Worm (Caenorhabditis elegans) whole organism, L4/young adult: ENCODE data around the gene C14C10.1.

ENCODE experiments used
- W03F9.2 ChIP-seq: fragments of 150-350 bp; optimal IDR thresholded peaks from 2 replicates; lab custom pipeline; 2014; ENCODE audit warnings: missing biosample characterization, missing genetic modification characterization
- dao-5 ChIP-seq: sonication (generic microtip); optimal IDR thresholded peaks from 2 replicates; lab custom pipeline; 2016; ENCODE audit warnings: missing genotype, missing genetic modification characterization, moderate library complexity, missing compliant biosample characterization
- him-1 ChIP-seq: sonication (generic microtip); optimal IDR thresholded peaks from 2 replicates; lab custom pipeline; 2016; ENCODE audit warnings: missing genotype, missing genetic modification reagents, missing genetic modification characterization, missing compliant biosample characterization

Gene C14C10.1

DNA sequence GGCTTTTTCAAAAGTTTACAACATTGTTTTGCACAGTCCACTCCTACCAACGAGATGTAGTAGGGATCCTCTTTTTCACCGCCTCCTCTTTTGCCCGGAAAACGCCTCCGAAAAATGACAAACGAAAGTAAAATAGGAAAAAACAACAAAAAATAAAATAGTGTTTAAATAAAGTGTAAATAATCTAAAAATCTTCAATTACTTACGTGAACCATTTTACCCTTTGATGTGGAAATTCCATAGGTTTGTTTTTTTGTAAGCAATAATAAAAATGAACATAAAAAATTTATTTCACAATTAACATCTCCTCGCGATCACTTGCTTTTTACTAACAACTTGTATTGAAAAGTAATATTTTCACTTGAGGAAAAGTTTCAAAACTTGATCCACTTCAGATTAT lies at the start of gene C14C10.1:
Gene C14C10.1 (plus strand): TSS at position 301 of the 400 bp plus-strand sequence.
- TF ChIP-seq him-1 (tag; lab: Kevin White, UChicago) (no peak), W03F9.2 (tag; lab: Kevin White, UChicago) (no peak), dao-5 (tag; lab: Kevin White, UChicago) (no peak)

DNA sequence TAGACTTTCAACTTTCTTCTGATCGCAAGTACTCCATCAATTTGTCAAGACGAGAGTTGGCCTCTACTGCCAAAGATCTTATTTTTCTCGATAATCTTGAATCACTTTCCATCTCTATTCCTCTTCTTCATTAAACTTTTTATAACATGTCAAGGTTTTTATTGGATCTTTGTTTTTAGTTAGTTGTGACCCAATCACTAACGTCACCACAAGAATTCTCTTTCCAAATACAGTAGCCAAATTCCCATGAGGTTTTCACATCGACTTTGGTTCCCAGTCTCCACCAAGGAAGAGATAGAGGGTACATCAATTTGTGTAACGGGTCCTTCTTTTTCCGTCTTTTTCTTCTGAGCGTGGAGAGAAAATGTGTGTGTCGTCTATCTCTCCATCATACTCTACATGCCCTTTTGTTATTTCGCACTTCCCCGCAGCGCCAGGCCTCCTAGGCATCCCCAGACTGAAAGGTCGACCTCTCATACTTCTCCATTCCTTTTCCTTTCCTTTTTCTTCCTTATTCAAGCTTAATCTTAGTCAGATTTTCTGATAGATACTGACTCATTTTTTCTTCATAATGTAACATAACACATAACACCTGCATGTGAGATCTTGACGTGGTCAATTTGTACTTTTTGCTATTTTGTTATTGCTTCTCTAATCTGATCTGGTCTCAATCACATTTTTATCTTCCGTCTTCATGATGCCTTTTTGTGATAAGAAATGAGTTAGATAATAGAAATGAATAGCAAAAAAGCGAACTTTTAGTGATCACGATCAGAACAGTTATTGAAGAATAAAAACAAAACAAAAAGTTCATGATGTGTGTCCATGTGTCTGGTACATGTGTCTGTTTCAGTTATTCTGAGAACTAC lies 48.9 kb upstream of the C14C10.1 start:
- TF ChIP-seq him-1 (tag; lab: Kevin White, UChicago) (no peak), W03F9.2 (tag; lab: Kevin White, UChicago) (no peak), dao-5 (tag; lab: Kevin White, UChicago) (no peak)

DNA sequence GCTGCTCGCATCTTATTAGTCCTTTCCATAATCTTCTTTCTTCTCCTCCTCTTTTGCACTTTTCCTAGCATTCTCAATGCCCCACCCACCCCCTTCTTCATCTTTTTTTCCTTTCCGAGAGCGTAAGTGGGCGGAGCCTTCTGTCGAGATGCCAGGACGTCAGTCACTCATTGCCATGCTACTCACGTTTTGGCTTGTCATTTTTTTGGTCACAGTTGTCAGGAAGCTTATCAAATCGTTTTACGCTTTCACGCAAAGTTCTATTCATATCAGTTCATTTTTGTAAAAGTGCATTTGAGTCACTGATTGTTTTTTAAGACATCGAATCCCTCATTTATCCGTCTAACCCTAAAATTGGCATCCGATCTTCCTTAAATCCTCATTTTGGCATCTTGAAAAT lies 48.1 kb upstream of the C14C10.1 start:
- TF ChIP-seq him-1 (tag; lab: Kevin White, UChicago), result peak; percentile 19
- TF ChIP-seq dao-5 (tag; lab: Kevin White, UChicago), result no peak
- TF ChIP-seq W03F9.2 (tag; lab: Kevin White, UChicago), result no peak

DNA sequence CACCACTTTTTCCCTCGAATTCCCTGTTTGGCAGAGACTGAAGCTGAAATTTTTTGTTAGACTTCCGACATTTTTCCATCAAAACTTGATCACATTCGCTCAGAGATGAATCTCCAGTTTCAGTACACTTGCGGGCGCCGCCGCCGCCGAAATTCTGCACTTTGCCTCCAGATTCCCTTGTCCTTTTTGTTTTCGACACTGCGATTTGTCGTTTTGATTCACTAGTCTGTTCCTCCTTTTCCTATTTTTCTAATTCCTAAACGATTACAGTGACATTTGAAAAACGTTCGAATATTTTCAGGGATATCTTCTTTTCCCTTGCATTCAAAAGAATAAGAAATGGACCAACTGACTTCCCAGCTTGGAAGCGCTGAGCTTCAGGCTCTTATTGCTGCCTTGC lies 47.4 kb upstream of the C14C10.1 start, which contains the start of gene F45D3.2:
Gene F45D3.2 (plus strand): TSS at position 301 of the 400 bp plus-strand sequence.
- TF ChIP-seq him-1 (tag; lab: Kevin White, UChicago) (no peak), W03F9.2 (tag; lab: Kevin White, UChicago) (no peak), dao-5 (tag; lab: Kevin White, UChicago) (no peak)

DNA sequence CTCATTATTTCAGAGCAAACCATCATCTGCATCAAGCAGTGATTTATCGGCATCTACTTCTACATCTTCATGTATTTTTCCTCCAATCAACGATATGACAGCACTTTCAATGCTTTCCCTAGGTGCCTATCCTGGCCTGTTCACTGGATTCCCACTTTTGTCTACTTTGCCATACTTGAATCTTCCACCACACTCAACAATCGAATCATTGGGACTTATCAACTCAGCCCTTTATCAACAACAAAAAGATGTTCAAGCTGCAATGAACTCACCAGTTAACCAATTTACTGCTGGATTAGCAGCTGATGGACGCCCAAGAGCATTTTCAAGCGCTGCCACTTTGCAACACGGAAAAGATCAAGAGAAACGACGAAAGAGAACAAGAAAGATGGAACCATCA lies 46.9 kb upstream of the C14C10.1 start:
- TF ChIP-seq dao-5 (tag; lab: Kevin White, UChicago) (no peak), W03F9.2 (tag; lab: Kevin White, UChicago) (no peak), him-1 (tag; lab: Kevin White, UChicago) (no peak)

DNA sequence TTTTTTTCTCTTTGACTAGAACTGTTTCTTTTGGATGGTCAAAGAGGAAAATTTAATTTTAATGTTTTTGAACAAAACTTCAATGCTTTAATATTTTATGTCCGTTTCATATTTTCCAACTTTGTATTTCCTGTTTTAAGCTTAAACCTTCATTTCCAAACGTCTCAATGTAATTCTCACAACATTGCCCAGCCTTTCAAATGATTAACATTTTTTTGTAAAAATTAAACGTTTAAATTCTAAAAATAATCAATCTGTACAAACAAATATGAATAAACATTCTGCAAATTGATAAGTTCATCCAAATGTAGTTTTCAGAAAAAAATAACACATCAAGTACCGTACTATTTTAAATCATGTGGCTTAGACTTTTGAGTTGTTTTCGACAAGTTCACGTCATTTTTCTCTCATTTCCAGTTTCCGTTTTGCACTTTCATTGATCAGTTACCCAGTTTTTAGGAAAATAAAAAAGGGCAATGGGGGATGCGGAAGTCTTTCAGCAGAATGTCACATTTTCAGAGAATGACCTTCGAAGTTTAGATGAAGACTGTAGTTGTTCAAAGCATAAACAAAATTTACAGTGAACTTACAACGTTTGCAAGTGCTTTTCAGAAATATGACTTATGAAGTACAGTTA lies 45.3 kb upstream of the C14C10.1 start:
- TF ChIP-seq W03F9.2 (tag; lab: Kevin White, UChicago) (no peak), dao-5 (tag; lab: Kevin White, UChicago) (no peak), him-1 (tag; lab: Kevin White, UChicago) (no peak)

DNA sequence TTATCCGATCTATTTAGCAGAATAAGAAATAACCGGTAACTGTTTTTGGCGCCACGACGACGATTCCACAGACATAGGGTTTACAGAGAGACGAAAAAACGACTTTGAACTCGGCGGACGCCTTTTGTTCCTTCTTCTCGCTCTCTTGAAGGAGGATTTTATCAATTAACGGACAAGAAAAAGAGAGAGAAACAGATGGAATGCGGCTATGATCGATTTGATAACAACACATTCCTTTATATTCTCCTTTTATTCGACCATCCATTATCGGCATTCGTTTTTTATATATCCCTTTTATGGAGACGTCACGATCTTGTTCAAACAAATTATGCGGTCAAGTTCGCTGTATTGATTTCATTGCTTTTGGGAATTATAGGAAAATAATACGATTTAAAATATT lies 39.3 kb upstream of the C14C10.1 start:
- TF ChIP-seq dao-5 (tag; lab: Kevin White, UChicago), result no peak
- TF ChIP-seq W03F9.2 (tag; lab: Kevin White, UChicago), result peak; percentile 31

DNA sequence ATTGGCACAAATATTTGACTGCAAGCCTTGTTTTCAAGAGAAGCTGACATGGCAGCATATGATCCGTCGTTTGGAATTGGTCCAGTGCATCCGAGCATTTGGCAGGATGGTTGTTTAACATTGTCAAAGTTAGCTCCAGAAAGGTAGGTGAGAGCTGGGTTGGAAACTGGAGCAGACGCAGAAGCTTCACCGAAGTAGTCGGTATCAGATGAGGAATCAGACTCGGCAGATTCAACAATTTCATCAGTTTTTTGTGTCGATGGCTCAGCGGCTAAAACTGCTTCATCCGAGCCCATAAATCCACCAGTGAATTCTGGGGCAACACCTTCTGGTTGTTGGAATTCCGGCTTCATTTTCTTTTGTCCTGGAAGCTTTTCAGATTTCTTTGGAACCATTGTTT lies 38.5 kb upstream of the C14C10.1 start:
- TF ChIP-seq W03F9.2 (tag; lab: Kevin White, UChicago) (no peak), him-1 (tag; lab: Kevin White, UChicago) (no peak), dao-5 (tag; lab: Kevin White, UChicago) (no peak)

DNA sequence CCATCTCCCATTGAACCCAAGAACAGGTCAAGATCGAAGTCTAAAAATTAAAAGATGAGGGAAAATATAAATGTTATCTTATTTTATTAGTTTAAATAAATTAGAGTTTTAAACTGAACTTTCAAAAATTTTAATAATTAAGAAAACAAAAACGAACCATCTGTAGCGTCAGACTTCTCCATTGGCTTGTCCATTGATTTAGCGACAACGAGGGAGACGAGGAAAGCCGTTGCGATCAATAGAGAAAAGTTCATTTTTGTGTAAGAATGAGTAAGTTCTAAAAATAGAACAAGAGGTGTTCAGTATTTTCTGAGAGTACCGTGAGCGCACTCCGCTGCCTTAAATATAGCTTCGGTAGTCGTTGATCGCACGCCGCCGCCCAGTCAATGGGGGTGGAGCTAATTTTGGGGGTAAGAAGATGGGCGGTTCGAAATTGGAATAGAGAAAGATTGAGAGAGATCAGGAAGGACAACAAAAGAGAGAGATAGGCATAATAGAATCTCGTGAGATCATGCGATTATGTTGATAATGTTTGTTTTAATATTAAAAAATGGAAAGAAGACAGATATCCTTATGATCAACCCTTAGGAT lies 38.0 kb upstream of the C14C10.1 start, which contains the start of gene F45D3.3:
Gene F45D3.3 (minus strand): TSS at position 350 of the 591 bp plus-strand sequence.
- TF ChIP-seq W03F9.2 (tag; lab: Kevin White, UChicago) (no peak), him-1 (tag; lab: Kevin White, UChicago) (no peak), dao-5 (tag; lab: Kevin White, UChicago) (no peak)

DNA sequence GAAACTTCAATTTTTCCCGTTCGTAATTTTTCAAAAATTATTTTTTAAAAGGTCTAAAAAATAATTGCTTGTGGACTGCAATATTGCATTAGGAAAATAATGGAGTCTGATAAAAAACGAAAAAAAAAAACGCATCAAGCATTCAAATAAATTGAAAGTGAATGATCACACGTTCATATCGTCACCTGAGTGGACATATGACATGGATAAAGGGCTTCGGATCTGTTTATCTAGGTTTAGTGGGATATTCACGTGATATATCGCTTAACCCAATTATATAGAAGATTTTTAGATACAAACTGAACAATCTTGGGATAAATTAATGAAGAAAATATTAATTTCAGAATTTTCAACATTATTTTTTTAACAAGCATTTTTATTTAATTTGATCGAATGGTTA lies 37.4 kb upstream of the C14C10.1 start:
- TF ChIP-seq him-1 (tag; lab: Kevin White, UChicago) (no peak), W03F9.2 (tag; lab: Kevin White, UChicago) (no peak), dao-5 (tag; lab: Kevin White, UChicago) (no peak)

DNA sequence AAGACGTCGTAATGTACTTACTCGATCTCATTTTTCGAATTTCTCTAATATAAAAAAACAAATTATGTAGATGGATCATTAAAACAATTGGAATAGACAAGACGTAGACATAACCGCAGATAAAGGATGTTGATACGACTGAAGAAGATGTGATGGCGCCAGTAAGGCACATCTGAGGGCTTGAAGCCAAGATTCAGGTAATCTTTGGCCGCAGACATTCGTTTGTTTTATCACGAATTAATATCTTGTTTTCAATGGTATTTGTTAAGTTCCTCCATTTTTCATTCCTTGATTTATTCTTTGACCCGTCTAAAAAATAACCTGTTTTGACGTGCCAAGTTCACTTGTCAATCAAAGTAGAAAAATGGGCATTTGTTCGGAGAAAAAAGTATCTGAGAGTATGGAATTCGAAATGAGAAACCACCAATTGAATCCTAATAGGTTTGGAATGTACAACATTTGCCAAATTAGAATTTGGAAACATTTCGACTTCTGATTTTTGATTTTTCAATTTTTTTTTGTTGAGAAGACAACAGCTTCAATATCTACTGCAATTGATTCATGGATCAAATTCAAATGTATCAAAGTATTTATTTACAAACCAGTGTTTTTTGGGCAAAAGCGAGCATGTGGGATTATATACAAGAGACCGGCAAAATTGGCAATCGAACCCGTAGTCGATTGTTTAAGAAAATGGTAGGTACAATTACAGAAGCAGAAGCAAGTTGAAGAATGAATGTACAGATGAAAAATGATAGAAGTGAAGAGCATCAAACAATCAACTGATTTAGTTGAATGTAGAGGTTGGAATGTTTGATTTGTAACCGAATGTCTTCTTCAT lies 36.3 kb upstream of the C14C10.1 start:
- TF ChIP-seq him-1 (tag; lab: Kevin White, UChicago) (no peak), dao-5 (tag; lab: Kevin White, UChicago) (no peak), W03F9.2 (tag; lab: Kevin White, UChicago) (no peak)

DNA sequence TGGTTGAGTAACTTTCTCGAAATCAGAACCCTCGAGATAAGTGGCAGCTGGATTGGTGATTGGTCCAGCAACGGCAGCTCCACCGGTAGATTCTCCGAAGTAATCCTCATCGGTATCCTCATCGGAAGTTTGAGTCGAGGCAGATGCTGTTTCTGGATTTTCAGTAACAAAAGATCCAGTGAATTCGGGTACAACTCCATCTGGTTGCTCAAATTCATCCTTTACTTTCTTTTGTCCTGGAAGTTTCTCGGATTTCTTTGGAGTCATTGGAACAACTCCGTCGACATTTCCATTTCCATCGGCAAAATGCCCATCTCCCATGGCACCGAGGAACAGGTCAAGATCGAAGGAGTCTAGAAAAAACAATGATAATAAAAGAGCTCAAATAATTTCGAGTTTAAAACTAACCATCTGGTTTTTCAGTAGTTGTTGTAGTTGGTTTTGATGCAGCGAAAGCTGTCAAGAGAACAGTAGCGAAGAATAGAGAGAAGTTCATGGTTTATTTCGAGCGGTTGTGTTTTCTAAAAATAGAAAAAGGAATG lies 35.4 kb upstream of the C14C10.1 start, which contains the start of gene F45D3.4:
Gene F45D3.4 (minus strand): TSS at position 521 of the 542 bp plus-strand sequence.
- TF ChIP-seq him-1 (tag; lab: Kevin White, UChicago) (no peak), W03F9.2 (tag; lab: Kevin White, UChicago) (no peak), dao-5 (tag; lab: Kevin White, UChicago) (no peak)
